Worm (Caenorhabditis elegans): ENCODE results near the gene ndab-2.
A peak's percentile ranks its signal among the peaks of the same experiment; 100 is the strongest.

ndab-2 gene

ce11 chrIII:7184022-7184421 lies 3.5 kb downstream of the ndab-2 start, which contains the start of gene yju-2 (continued):
- TF ChIP-seq efl-1 (optimal IDR thresholded peaks at IDR 0.05), result peak; percentile 74 to 83
- peak; percentile 63 to 95 for TF ChIP-seq efl-1 (GFP tag; optimal IDR thresholded peaks at IDR 0.05 in 1 of 2)
- TF ChIP-seq unc-86 (tag; optimal IDR thresholded peaks at IDR 0.05), result peak; percentile 16
- no peak for TF ChIP-seq C04F5.9 (tag; optimal IDR thresholded peaks at IDR 0.05)
- no peak for TF ChIP-seq nhr-76 (tag; optimal IDR thresholded peaks at IDR 0.05)
- TF ChIP-seq hlh-4 (tag; optimal IDR thresholded peaks at IDR 0.05), result no peak
- TF ChIP-seq zip-4 (GFP tag; optimal IDR thresholded peaks at IDR 0.05), result no peak
- no peak for TF ChIP-seq ets-5 (GFP tag; IDR thresholded peaks at IDR 0.05)
- TF ChIP-seq nhr-71 (tag; optimal IDR thresholded peaks at IDR 0.05), result peak; percentile 69
- TF ChIP-seq hlh-17 (GFP tag; optimal IDR thresholded peaks at IDR 0.05; ENCODE audit: borderline replicate concordance), result no peak
- peak; percentile 54 for TF ChIP-seq fos-1 (tag; optimal IDR thresholded peaks at IDR 0.05)
- peak in 2 of 3 experiments; percentile 28 to 75 for TF ChIP-seq ceh-82 (tag; optimal IDR thresholded peaks at IDR 0.05)
- no peak for TF ChIP-seq sptf-1 (tag; optimal IDR thresholded peaks at IDR 0.05)
- no peak for TF ChIP-seq pax-3 (tag; optimal IDR thresholded peaks at IDR 0.05)
- TF ChIP-seq C16A3.4 (tag; optimal IDR thresholded peaks at IDR 0.05), result peak; percentile 78
- TF ChIP-seq fkh-4 (tag; optimal IDR thresholded peaks at IDR 0.05; ENCODE audit: borderline replicate concordance), result no peak
- TF ChIP-seq unc-62 (GFP tag; optimal IDR thresholded peaks at IDR 0.05), result no peak
- TF ChIP-seq snpc-4 (tag; optimal IDR thresholded peaks at IDR 0.05), result no peak
- TF ChIP-seq skn-1 (tag; optimal IDR thresholded peaks at IDR 0.05), result peak; percentile 59
- TF ChIP-seq lin-15B (tag; optimal IDR thresholded peaks at IDR 0.05), result peak; percentile 82
- no peak for TF ChIP-seq ceh-90 (tag; optimal IDR thresholded peaks at IDR 0.05)
- TF ChIP-seq nhr-47 (tag; optimal IDR thresholded peaks at IDR 0.05), result peak; percentile 61
- no peak for TF ChIP-seq mdl-1 (tag; optimal IDR thresholded peaks at IDR 0.05)
- TF ChIP-seq F16B12.6 (tag; optimal IDR thresholded peaks at IDR 0.05), result peak; percentile 45
- no peak for TF ChIP-seq efl-3 (GFP tag; optimal IDR thresholded peaks at IDR 0.05)
- TF ChIP-seq Y116A8C.19 (tag; optimal IDR thresholded peaks at IDR 0.05; ENCODE audit: borderline replicate concordance), result no peak
- peak; percentile 49 for TF ChIP-seq isw-1 (GFP tag; IDR thresholded peaks at IDR 0.05)
- TF ChIP-seq egl-27 (tag; optimal IDR thresholded peaks at IDR 0.05), result peak in 1 of 2 experiments; percentile 57
- TF ChIP-seq lsy-2 (tag; optimal IDR thresholded peaks at IDR 0.05), result peak; percentile 64 to 90
- TF ChIP-seq egl-13 (tag; optimal IDR thresholded peaks at IDR 0.05), result no peak
- TF ChIP-seq jun-1 (tag; optimal IDR thresholded peaks at IDR 0.05), result no peak

ce11 chrIII:7185473-7185872 lies 4.9 kb downstream of the ndab-2 start, which contains the start of gene F37C12.14:
Gene F37C12.14, minus strand, starts transcription at chrIII:7185573.
- no peak for TF ChIP-seq unc-130 (tag; optimal IDR thresholded peaks at IDR 0.05)
- no peak for TF ChIP-seq ztf-11 (tag; optimal IDR thresholded peaks at IDR 0.05)
- no peak for TF ChIP-seq nhr-84 (tag; optimal IDR thresholded peaks at IDR 0.05)
- TF ChIP-seq mep-1 (tag; optimal IDR thresholded peaks at IDR 0.05), result no peak
- no peak for TF ChIP-seq swsn-7 (tag; optimal IDR thresholded peaks at IDR 0.05)
- no peak for TF ChIP-seq lin-13 (GFP tag; optimal IDR thresholded peaks at IDR 0.05)
- TF ChIP-seq nhr-20 (tag; optimal IDR thresholded peaks at IDR 0.05), result no peak
- TF ChIP-seq nhr-77 (tag; optimal IDR thresholded peaks at IDR 0.05), result no peak
- no peak for TF ChIP-seq nhr-71 (tag; optimal IDR thresholded peaks at IDR 0.05)
- no peak for TF ChIP-seq hlh-17 (GFP tag; optimal IDR thresholded peaks at IDR 0.05; ENCODE audit: borderline replicate concordance)

- TF ChIP-seq isw-1 (GFP tag; IDR thresholded peaks at IDR 0.05) (no peak), efl-3 (GFP tag; optimal IDR thresholded peaks at IDR 0.05) (no peak), alr-1 (tag; optimal IDR thresholded peaks at IDR 0.05; ENCODE audit: borderline replicate concordance) (no peak), ceh-82 (tag; optimal IDR thresholded peaks at IDR 0.05) (no peak), elt-2 (tag; optimal IDR thresholded peaks at IDR 0.05) (peak; percentile 37), efl-1 (optimal IDR thresholded peaks at IDR 0.05) (no peak), efl-1 (GFP tag; optimal IDR thresholded peaks at IDR 0.05 in 1 of 2) (peak in 1 of 2 experiments; percentile 14), lsy-2 (tag; optimal IDR thresholded peaks at IDR 0.05) (peak in 1 of 2 experiments; percentile 5), nhr-71 (tag; optimal IDR thresholded peaks at IDR 0.05) (no peak), pqm-1 (tag; optimal IDR thresholded peaks at IDR 0.05) (no peak), zag-1 (tag; optimal IDR thresholded peaks at IDR 0.05) (no peak)
Observed at ce11 chrIII:7188300-7189052, 7.9 kb downstream of the ndab-2 start, which contains the start of the genes F37C12.21 and F37C12.10. Gene F37C12.21, plus strand, starts transcription at chrIII:7188357. Gene F37C12.10, minus strand, starts transcription at chrIII:7188384.

Measured in whole organism, L1 larva.